Worm (Caenorhabditis elegans): ENCODE measurements around the gene srw-127.

- TF ChIP-seq ceh-82 (tag; optimal IDR thresholded peaks at IDR 0.05) (no peak), ama-1 (optimal IDR thresholded peaks at IDR 0.05) (no peak)
Measured at ce11 chrV:7015872-7016271, 3.2 kb downstream of the srw-127 start, which contains the start of gene C33G8.13.
